Worm (Caenorhabditis elegans) whole organism, young adult: ENCODE results near the gene C05D9.9.

Experiments used
- B0019.2 ChIP-seq: fragments of 200-800 bp; sonication (Bioruptor generic); conservative IDR thresholded peaks from 2 replicates; pipeline ENCODE4 v1.3.6; 2022; ENCODE audit warnings: missing genetic modification reagents, missing genetic modification characterization, missing compliant biosample characterization
- B0261.1 ChIP-seq: sonication (generic microtip); optimal IDR thresholded peaks from 2 replicates; lab custom pipeline; 2016; ENCODE audit warnings: mild to moderate bottlenecking, missing genetic modification characterization, moderate library complexity, missing compliant biosample characterization
- B0336.3 ChIP-seq: fragments of 200-800 bp; sonication (Bioruptor generic); IDR thresholded peaks from 2 replicates; pipeline ENCODE4 v1.3.6; 2022; ENCODE audit warnings: missing genetic modification characterization, missing compliant biosample characterization
- C17E4.6 ChIP-seq: fragments of 200-800 bp; sonication (Bioruptor generic); IDR thresholded peaks from 2 replicates; pipeline ENCODE4 v1.3.6; 2022; ENCODE audit warnings: missing genetic modification reagents, missing genetic modification characterization, missing compliant biosample characterization
- F23B12.7 ChIP-seq: sonication (generic microtip); optimal IDR thresholded peaks from 2 replicates; lab custom pipeline; 2017; ENCODE audit warnings: missing genetic modification characterization, mild to moderate bottlenecking, missing compliant biosample characterization, antibody characterized with exemption, moderate library complexity; ENCODE audit not compliant: insufficient read depth
- F33H1.4 ChIP-seq: fragments of 200-800 bp; sonication (Bioruptor generic); IDR thresholded peaks from 2 replicates; pipeline ENCODE4 v1.3.6; 2022; ENCODE audit warnings: missing genetic modification reagents, missing genetic modification characterization, missing compliant biosample characterization
- F39B2.1 ChIP-seq: fragments of 200-800 bp; sonication (Bioruptor generic); IDR thresholded peaks from 2 replicates; pipeline ENCODE4 v1.3.6; 2022; ENCODE audit warnings: missing genetic modification reagents, missing genetic modification characterization, missing compliant biosample characterization
- F49E8.2 ChIP-seq: sonication (generic microtip); optimal IDR thresholded peaks from 3 replicates; lab custom pipeline; 2017; ENCODE audit warnings: missing genetic modification characterization, mild to moderate bottlenecking, missing compliant biosample characterization, antibody characterized with exemption, moderate library complexity; ENCODE audit not compliant: insufficient read depth
- F52B5.7 ChIP-seq: sonication (generic microtip); optimal IDR thresholded peaks from 2 replicates; lab custom pipeline; 2016; ENCODE audit warnings: mild to moderate bottlenecking, missing genetic modification characterization, missing compliant biosample characterization
- F55B11.4 ChIP-seq: sonication (generic microtip); optimal IDR thresholded peaks from 2 replicates; lab custom pipeline; 2016; ENCODE audit warnings: missing compliant biosample characterization, missing genetic modification characterization, borderline replicate concordance; ENCODE audit not compliant: insufficient read depth
- F57C9.4 ChIP-seq: sonication (generic microtip); optimal IDR thresholded peaks from 2 replicates; lab custom pipeline; 2017; ENCODE audit warnings: mild to moderate bottlenecking, missing genetic modification characterization, missing compliant biosample characterization
- K11D2.4 ChIP-seq: fragments of 200-800 bp; sonication (Bioruptor generic); IDR thresholded peaks from 2 replicates; pipeline ENCODE4 v1.3.6; 2022; ENCODE audit warnings: missing genetic modification reagents, missing genetic modification characterization, missing compliant biosample characterization
- Y53F4B.3 ChIP-seq: fragments of 200-800 bp; sonication (Bioruptor generic); IDR thresholded peaks from 2 replicates; pipeline ENCODE4 v1.3.6; 2022; ENCODE audit warnings: missing genetic modification reagents, missing genetic modification characterization, missing compliant biosample characterization
- Y53G8AR.9 ChIP-seq: fragments of 200-800 bp; sonication (Bioruptor generic); conservative IDR thresholded peaks from 2 replicates; pipeline ENCODE4 v1.3.6; 2022; ENCODE audit warnings: missing genetic modification reagents, missing genetic modification characterization, missing compliant biosample characterization
- Y56A3A.18 ChIP-seq: fragments of 200-800 bp; sonication (Bioruptor generic); IDR thresholded peaks from 2 replicates; pipeline ENCODE4 v1.3.6; 2022; ENCODE audit warnings: missing genetic modification reagents, missing genetic modification characterization, missing compliant biosample characterization
- Y67H2A.10 ChIP-seq: fragments of 200-800 bp; sonication (Bioruptor generic); conservative IDR thresholded peaks from 2 replicates; pipeline ENCODE4 v1.3.6; 2022; ENCODE audit warnings: missing genetic modification reagents, missing genetic modification characterization, missing compliant biosample characterization
- akir-1 ChIP-seq: fragments of 200-800 bp; sonication (Bioruptor generic); optimal IDR thresholded peaks from 2 replicates; lab custom pipeline; 2018; ENCODE audit warnings: mild to moderate bottlenecking, missing genetic modification characterization, moderate library complexity, missing compliant biosample characterization
- aptf-3 ChIP-seq: fragments of 200-800 bp; sonication (Bioruptor generic); IDR thresholded peaks from 2 replicates; pipeline ENCODE4 v1.3.6; 2022; ENCODE audit warnings: missing genetic modification characterization, missing compliant biosample characterization
- atf-7 ChIP-seq: sonication (generic microtip); optimal IDR thresholded peaks from 2 replicates; lab custom pipeline; 2017; ENCODE audit warnings: mild to moderate bottlenecking, missing genetic modification characterization, missing compliant biosample characterization
- attf-5 ChIP-seq: fragments of 200-800 bp; sonication (Bioruptor generic); optimal IDR thresholded peaks from 2 replicates; lab custom pipeline; 2018; ENCODE audit warnings: mild to moderate bottlenecking, missing genetic modification characterization, missing compliant biosample characterization
- ccch-3 ChIP-seq: fragments of 200-800 bp; sonication (Bioruptor generic); optimal IDR thresholded peaks from 2 replicates; lab custom pipeline; 2018; ENCODE audit warnings: mild to moderate bottlenecking, missing genetic modification characterization, missing compliant biosample characterization
- cebp-2 ChIP-seq: fragments of 200-800 bp; sonication (Bioruptor generic); IDR thresholded peaks from 2 replicates; pipeline ENCODE4 v1.3.6; 2022; ENCODE audit warnings: missing genetic modification characterization, missing compliant biosample characterization
- ceh-40 ChIP-seq: fragments of 200-800 bp; sonication (Bioruptor generic); IDR thresholded peaks from 2 replicates; pipeline ENCODE4 v1.3.6; 2022; ENCODE audit warnings: missing genetic modification characterization, missing compliant biosample characterization
- ceh-58 ChIP-seq: fragments of 200-800 bp; sonication (Bioruptor generic); IDR thresholded peaks from 2 replicates; pipeline ENCODE4 v1.3.6; 2022; ENCODE audit warnings: missing genetic modification characterization, missing compliant biosample characterization
- dox-1 ChIP-seq: fragments of 200-800 bp; sonication (Bioruptor generic); IDR thresholded peaks from 2 replicates; pipeline ENCODE4 v1.3.6; 2022; ENCODE audit warnings: missing genetic modification reagents, missing genetic modification characterization, missing compliant biosample characterization
- dpff-1 ChIP-seq: sonication (generic microtip); optimal IDR thresholded peaks from 2 replicates; lab custom pipeline; 2017; ENCODE audit warnings: mild to moderate bottlenecking, missing genetic modification characterization, missing compliant biosample characterization
- egrh-3 ChIP-seq: fragments of 200-800 bp; sonication (Bioruptor generic); IDR thresholded peaks from 2 replicates; pipeline ENCODE4 v1.3.6; 2022; ENCODE audit warnings: missing genetic modification reagents, missing genetic modification characterization, missing compliant biosample characterization
- ekl-4 ChIP-seq: fragments of 200-800 bp; sonication (Bioruptor generic); IDR thresholded peaks from 2 replicates; pipeline ENCODE4 v1.3.6; 2022; ENCODE audit warnings: missing genetic modification reagents, missing genetic modification characterization, missing compliant biosample characterization
- hlh-12 ChIP-seq: sonication (generic microtip); optimal IDR thresholded peaks from 2 replicates; lab custom pipeline; 2016; ENCODE audit warnings: missing genetic modification characterization, missing compliant biosample characterization
- hmg-1.2 ChIP-seq: fragments of 200-800 bp; sonication (Bioruptor generic); IDR thresholded peaks from 2 replicates; pipeline ENCODE4 v1.3.6; 2022; ENCODE audit warnings: missing genetic modification reagents, missing genetic modification characterization, missing compliant biosample characterization
- hsf-1 ChIP-seq: fragments of 200-800 bp; sonication (Bioruptor generic); IDR thresholded peaks from 2 replicates; pipeline ENCODE4 v1.3.6; 2022; ENCODE audit warnings: missing genetic modification reagents, missing genetic modification characterization, missing compliant biosample characterization
- lag-1 ChIP-seq: fragments of 200-800 bp; sonication (Bioruptor generic); IDR thresholded peaks from 2 replicates; pipeline ENCODE4 v1.3.6; 2022; ENCODE audit warnings: missing genetic modification reagents, missing genetic modification characterization, missing compliant biosample characterization
- let-526 ChIP-seq: fragments of 200-800 bp; sonication (Bioruptor generic); IDR thresholded peaks from 2 replicates; pipeline ENCODE4 v1.3.6; 2022; ENCODE audit warnings: missing genetic modification reagents, missing genetic modification characterization, missing compliant biosample characterization
- let-607 ChIP-seq, 2 experiments: fragments of 200-800 bp in 1 of 2; sonication (Bioruptor generic) in 1 of 2; sonication (generic microtip) in 1 of 2; optimal IDR thresholded peaks; 2 replicates each; lab custom pipeline; 2016 to 2018; ENCODE audit warnings: mild to moderate bottlenecking in 2 of 2, missing compliant biosample characterization in 2 of 2, missing genetic modification characterization in 2 of 2, moderate library complexity in 2 of 2, missing genotype in 1 of 2
- lin-26 ChIP-seq: fragments of 200-800 bp; sonication (Bioruptor generic); IDR thresholded peaks from 2 replicates; pipeline ENCODE4 v1.3.6; 2022; ENCODE audit warnings: missing genetic modification reagents, missing genetic modification characterization, missing compliant biosample characterization
- nfyb-1 ChIP-seq: fragments of 200-800 bp; sonication (Bioruptor generic); IDR thresholded peaks from 2 replicates; pipeline ENCODE4 v1.3.6; 2022; ENCODE audit warnings: missing genetic modification reagents, missing genetic modification characterization, missing compliant biosample characterization
- nhr-27 ChIP-seq: fragments of 200-800 bp; sonication (Bioruptor generic); optimal IDR thresholded peaks from 2 replicates; lab custom pipeline; 2018; ENCODE audit warnings: mild to moderate bottlenecking, missing genetic modification characterization, moderate library complexity, missing compliant biosample characterization
- repo-1 ChIP-seq: sonication (generic microtip); optimal IDR thresholded peaks from 2 replicates; lab custom pipeline; 2017; ENCODE audit warnings: mild to moderate bottlenecking, missing genetic modification characterization, missing compliant biosample characterization
- snpc-1.1 ChIP-seq: sonication (generic microtip); optimal IDR thresholded peaks from 2 replicates; lab custom pipeline; 2017; ENCODE audit warnings: missing genetic modification characterization, mild to moderate bottlenecking, missing compliant biosample characterization, antibody characterized with exemption, moderate library complexity, missing genotype, missing genetic modification reagents; ENCODE audit not compliant: insufficient read depth
- snpc-1.3 ChIP-seq: sonication (generic microtip); optimal IDR thresholded peaks from 2 replicates; lab custom pipeline; 2017; ENCODE audit warnings: missing genetic modification characterization, mild to moderate bottlenecking, missing compliant biosample characterization, antibody characterized with exemption, moderate library complexity, missing genotype, missing genetic modification reagents; ENCODE audit not compliant: insufficient read depth
- snpc-4 ChIP-seq, 5 experiments: fragments of 150-350 bp in 1 of 5; sonication (generic microtip) in 4 of 5; optimal IDR thresholded peaks; 2 replicates each; lab custom pipeline; 2014 to 2018; ENCODE audit warnings: missing genetic modification characterization in 5 of 5, missing biosample characterization in 3 of 5, antibody characterized with exemption in 2 of 5, mild to moderate bottlenecking in 2 of 5, missing compliant biosample characterization in 2 of 5, missing genotype in 2 of 5, moderate library complexity in 2 of 5, missing genetic modification reagents in 1 of 5
- sptf-2 ChIP-seq: fragments of 200-800 bp; sonication (Bioruptor generic); optimal IDR thresholded peaks from 2 replicates; lab custom pipeline; 2018; ENCODE audit warnings: mild to moderate bottlenecking, missing genetic modification characterization, missing compliant biosample characterization
- xnd-1 ChIP-seq: sonication (generic microtip); optimal IDR thresholded peaks from 2 replicates; lab custom pipeline; 2016; ENCODE audit warnings: missing genotype, missing genetic modification reagents, missing genetic modification characterization, missing compliant biosample characterization
- zfh-2 ChIP-seq: fragments of 200-800 bp; sonication (Bioruptor generic); conservative IDR thresholded peaks from 2 replicates; pipeline ENCODE4 v1.3.6; 2022; ENCODE audit warnings: missing genetic modification reagents, missing genetic modification characterization, missing compliant biosample characterization
- ztf-18 ChIP-seq: sonication (generic microtip); optimal IDR thresholded peaks from 2 replicates; lab custom pipeline; 2016; ENCODE audit warnings: missing genotype, mild to moderate bottlenecking, missing genetic modification characterization, missing compliant biosample characterization
- ztf-22 ChIP-seq: fragments of 200-800 bp; sonication (Bioruptor generic); optimal IDR thresholded peaks from 2 replicates; lab custom pipeline; 2018; ENCODE audit warnings: mild to moderate bottlenecking, missing genetic modification characterization, moderate library complexity, missing compliant biosample characterization
- ztf-26 ChIP-seq: sonication (generic microtip); optimal IDR thresholded peaks from 2 replicates; lab custom pipeline; 2017; ENCODE audit warnings: missing genetic modification characterization, missing compliant biosample characterization

The C05D9.9 gene

ce11 chrX:1093154-1093553 lies 30.9 kb downstream of the C05D9.9 start (continued):
- peak; percentile 77 for TF ChIP-seq hmg-1.2 (GFP tag; lab: Robert Waterston, UW)
- TF ChIP-seq ceh-58 (GFP tag; lab: Robert Waterston, UW): no peak
- TF ChIP-seq snpc-1.1 (tag; lab: Kevin White, UChicago): no peak
- no peak for TF ChIP-seq aptf-3
- TF ChIP-seq Y67H2A.10: peak; percentile 51; the same call in 1 of the 2 replicates
- TF ChIP-seq let-607 (tag; optimal IDR thresholded peaks at IDR 0.05; lab: Kevin White, UChicago): peak; percentile 49 to 77
- TF ChIP-seq attf-5 (GFP tag; lab: Kevin White, UChicago): peak; percentile 91
- peak; percentile 87 for TF ChIP-seq B0336.3 (GFP tag; lab: Robert Waterston, UW)
- TF ChIP-seq repo-1 (tag; lab: Kevin White, UChicago): peak; percentile 43
- TF ChIP-seq F55B11.4 (tag; lab: Kevin White, UChicago): no peak
- peak; percentile 54; the same call in 1 of the 2 replicates for TF ChIP-seq Y53G8AR.9 (GFP tag; lab: Robert Waterston, UW)
- peak; percentile 86 for TF ChIP-seq zfh-2 (GFP tag; lab: Robert Waterston, UW)
- peak; percentile 67 for TF ChIP-seq ekl-4
- TF ChIP-seq F33H1.4: no peak
- peak; percentile 86 for TF ChIP-seq K11D2.4
- peak; percentile 53 for TF ChIP-seq ztf-22
- no peak for TF ChIP-seq ceh-40 (GFP tag; lab: Robert Waterston, UW)
- TF ChIP-seq nhr-27: no peak
- peak; percentile 84 for TF ChIP-seq nfyb-1
- TF ChIP-seq B0019.2 (GFP tag; lab: Robert Waterston, UW): no peak
- no peak for TF ChIP-seq hlh-12 (tag; lab: Kevin White, UChicago)
- TF ChIP-seq ccch-3 (GFP tag; lab: Kevin White, UChicago): no peak
- TF ChIP-seq F52B5.7 (tag; lab: Kevin White, UChicago): no peak
- peak; percentile 51 for TF ChIP-seq egrh-3 (GFP tag; lab: Robert Waterston, UW)
- no peak for TF ChIP-seq xnd-1 (tag; lab: Kevin White, UChicago)
- no peak for TF ChIP-seq akir-1 (GFP tag; lab: Kevin White, UChicago)
- no peak for TF ChIP-seq snpc-1.3 (tag; lab: Kevin White, UChicago)
- no peak for TF ChIP-seq F57C9.4 (tag; lab: Kevin White, UChicago)
- no peak for TF ChIP-seq dpff-1 (tag; lab: Kevin White, UChicago)
- 0 out of 2 replicates have a peak, but pooled peaks have one; percentile 68 for TF ChIP-seq lag-1 (GFP tag; lab: Robert Waterston, UW)
- no peak for TF ChIP-seq F49E8.2
- no peak for TF ChIP-seq Y53F4B.3 (GFP tag; lab: Robert Waterston, UW)
- no peak for TF ChIP-seq cebp-2 (GFP tag; lab: Robert Waterston, UW)
- peak; percentile 77 for TF ChIP-seq ztf-26 (tag; lab: Kevin White, UChicago)
- peak; percentile 43 for TF ChIP-seq ztf-18 (tag; lab: Kevin White, UChicago)
- no peak for TF ChIP-seq hsf-1
- peak; percentile 58; the same call in 1 of the 2 replicates for TF ChIP-seq let-526 (GFP tag; lab: Robert Waterston, UW)
- TF ChIP-seq F39B2.1: 0 out of 2 replicates have a peak, but pooled peaks have one; percentile 26
- peak; percentile 81 for TF ChIP-seq dox-1 (GFP tag; lab: Robert Waterston, UW)
- no peak for TF ChIP-seq sptf-2 (GFP tag; lab: Kevin White, UChicago)
- TF ChIP-seq atf-7 (tag; lab: Kevin White, UChicago): peak; percentile 92
- TF ChIP-seq C17E4.6 (GFP tag; lab: Robert Waterston, UW): no peak
- peak; percentile 64 for TF ChIP-seq F23B12.7 (tag; lab: Kevin White, UChicago)
- peak; percentile 25 for TF ChIP-seq snpc-4 (GFP tag; optimal IDR thresholded peaks at IDR 0.05; lab: Kevin White, UChicago)
- TF ChIP-seq snpc-4 (tag; optimal IDR thresholded peaks at IDR 0.05; lab: Kevin White, UChicago): peak in 2 of 4 experiments; percentile 48 to 62
- TF ChIP-seq B0261.1 (tag; lab: Kevin White, UChicago): peak; percentile 8
- TF ChIP-seq Y56A3A.18 (GFP tag; lab: Robert Waterston, UW): peak; percentile 79; the same call in 1 of the 2 replicates
- TF ChIP-seq lin-26 (GFP tag; lab: Robert Waterston, UW): peak; percentile 61; the same call in 1 of the 2 replicates
